Fruit fly (Drosophila melanogaster) whole organism, prepupa: ENCODE data around the gene pinta.

Experiments used
- CG32006 ChIP-seq: fragments of 200-800 bp; sonication (Bioruptor generic); optimal IDR thresholded peaks from 3 replicates; lab custom pipeline; 2017; ENCODE audit warnings: missing biosample characterization, mild to moderate bottlenecking, missing genetic modification characterization
- CG3919 ChIP-seq: fragments of 200-800 bp; sonication (Bioruptor generic); optimal IDR thresholded peaks from 3 replicates; lab custom pipeline; 2016; ENCODE audit warnings: missing biosample characterization, missing genetic modification characterization
- CG6276 ChIP-seq: fragments of 200-800 bp; sonication (Bioruptor generic); optimal IDR thresholded peaks from 2 replicates; lab custom pipeline; 2017; ENCODE audit warnings: missing biosample characterization, mild to moderate bottlenecking, missing genetic modification characterization
- CG8119 ChIP-seq: fragments of 200-800 bp; sonication (Bioruptor generic); IDR thresholded peaks from 3 replicates; pipeline ENCODE4 v1.3.6; 2022; ENCODE audit warnings: missing biosample characterization, missing genetic modification characterization
- CG8632 ChIP-seq: fragments of 200-800 bp; sonication (Bioruptor generic); optimal IDR thresholded peaks from 3 replicates; lab custom pipeline; 2016; ENCODE audit warnings: missing biosample characterization, missing genetic modification characterization
- Ets96B ChIP-seq: fragments of 200-800 bp; optimal IDR thresholded peaks from 2 replicates; lab custom pipeline; 2019; ENCODE audit warnings: missing biosample characterization, mild to moderate bottlenecking, missing genetic modification characterization, moderate library complexity
- Lpt ChIP-seq: fragments of 200-800 bp; sonication (Bioruptor generic); optimal IDR thresholded peaks from 3 replicates; lab custom pipeline; 2016; ENCODE audit warnings: missing biosample characterization, missing genetic modification characterization
- eg ChIP-seq: fragments of 200-800 bp; sonication (Bioruptor generic); IDR thresholded peaks from 3 replicates; pipeline ENCODE4 v1.3.6; 2022; ENCODE audit warnings: missing biosample characterization, missing genetic modification characterization
- fkh ChIP-seq: fragments of 200-800 bp; sonication (Bioruptor generic); optimal IDR thresholded peaks from 3 replicates; lab custom pipeline; 2017; ENCODE audit warnings: missing biosample characterization, mild to moderate bottlenecking, missing genetic modification characterization, moderate library complexity
- ss ChIP-seq, 2 experiments: fragments of 200-800 bp; sonication (Bioruptor generic); optimal IDR thresholded peaks; 2 replicates in 1 of 2; 3 replicates in 1 of 2; lab custom pipeline; 2017 to 2018; ENCODE audit warnings: mild to moderate bottlenecking in 2 of 2, missing biosample characterization in 2 of 2, missing genetic modification characterization in 2 of 2, moderate library complexity in 1 of 2
- svp ChIP-seq: fragments of 200-800 bp; sonication (Bioruptor generic); peaks from one replicate; lab custom pipeline; 2016; ENCODE audit warnings: missing biosample characterization, missing genetic modification characterization

DNA sequence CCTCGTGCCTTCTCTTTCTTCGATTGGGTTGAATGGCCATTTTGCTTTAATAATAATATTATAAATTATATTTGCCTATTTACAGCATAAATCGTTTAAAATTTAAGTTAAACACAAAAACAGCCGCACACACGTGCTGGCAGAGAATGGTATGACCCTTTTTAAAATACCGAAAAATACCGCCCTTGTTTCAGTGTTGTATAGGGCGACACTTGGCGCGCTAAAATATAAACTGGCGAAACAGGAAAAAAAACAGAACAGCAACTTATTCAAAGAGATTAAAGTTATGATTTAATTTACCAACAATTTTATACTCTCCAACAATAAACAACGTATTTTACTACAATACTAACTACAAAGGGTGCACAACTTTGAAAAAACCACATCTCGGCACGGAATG lies 21.8 kb upstream of the pinta start, which contains the start of gene CG12499:
- TF ChIP-seq CG3919 (GFP tag; lab: Kevin White, UChicago) (no peak), svp (GFP tag; lab: Kevin White, UChicago) (no peak), Ets96B (tag; lab: Kevin White, UChicago) (no peak), fkh (GFP tag; lab: Kevin White, UChicago) (no peak), CG6276 (no peak), Lpt (no peak), CG32006 (GFP tag; lab: Kevin White, UChicago) (no peak), eg (GFP tag; lab: Robert Waterston, UW) (no peak), CG8119 (GFP tag; lab: Robert Waterston, UW) (no peak), CG8632 (no peak), ss (GFP tag; optimal IDR thresholded peaks at IDR 0.05; lab: Kevin White, UChicago) (no peak)
